Worm (Caenorhabditis elegans) whole organism, young adult: ENCODE results near the gene EEED8.2.

Source experiments
- B0019.2 ChIP-seq: fragments of 200-800 bp; sonication (Bioruptor generic); conservative IDR thresholded peaks from 2 replicates; pipeline ENCODE4 v1.3.6; 2022; ENCODE audit warnings: missing genetic modification reagents, missing genetic modification characterization, missing compliant biosample characterization
- B0261.1 ChIP-seq: sonication (generic microtip); optimal IDR thresholded peaks from 2 replicates; lab custom pipeline; 2016; ENCODE audit warnings: mild to moderate bottlenecking, missing genetic modification characterization, moderate library complexity, missing compliant biosample characterization
- C06A6.2 ChIP-seq: fragments of 200-800 bp; sonication (Bioruptor generic); conservative IDR thresholded peaks from 2 replicates; pipeline ENCODE4 v1.3.6; 2022; ENCODE audit warnings: missing genetic modification characterization, missing compliant biosample characterization
- D2030.7 ChIP-seq: fragments of 200-800 bp; sonication (Bioruptor generic); IDR thresholded peaks from 2 replicates; pipeline ENCODE4 v1.3.6; 2022; ENCODE audit warnings: missing genetic modification reagents, missing genetic modification characterization, missing compliant biosample characterization
- F23B12.7 ChIP-seq: sonication (generic microtip); optimal IDR thresholded peaks from 2 replicates; lab custom pipeline; 2017; ENCODE audit warnings: missing genetic modification characterization, mild to moderate bottlenecking, missing compliant biosample characterization, antibody characterized with exemption, moderate library complexity; ENCODE audit not compliant: insufficient read depth
- F33H1.4 ChIP-seq: fragments of 200-800 bp; sonication (Bioruptor generic); IDR thresholded peaks from 2 replicates; pipeline ENCODE4 v1.3.6; 2022; ENCODE audit warnings: missing genetic modification reagents, missing genetic modification characterization, missing compliant biosample characterization
- F37B4.10 ChIP-seq: fragments of 200-800 bp; sonication (Bioruptor generic); IDR thresholded peaks from 2 replicates; pipeline ENCODE4 v1.3.6; 2022; ENCODE audit warnings: missing genetic modification characterization, missing compliant biosample characterization
- F57C9.4 ChIP-seq: sonication (generic microtip); optimal IDR thresholded peaks from 2 replicates; lab custom pipeline; 2017; ENCODE audit warnings: mild to moderate bottlenecking, missing genetic modification characterization, missing compliant biosample characterization
- K12H6.12 ChIP-seq: fragments of 200-800 bp; sonication (Bioruptor generic); optimal IDR thresholded peaks from 2 replicates; lab custom pipeline; 2018; ENCODE audit warnings: mild to moderate bottlenecking, missing genetic modification characterization, missing compliant biosample characterization
- T07F8.4 ChIP-seq: sonication (generic microtip); optimal IDR thresholded peaks from 2 replicates; lab custom pipeline; 2016; ENCODE audit warnings: mild to moderate bottlenecking, missing genetic modification characterization, moderate library complexity, missing compliant biosample characterization
- T26A5.8 ChIP-seq: sonication (generic microtip); optimal IDR thresholded peaks from 2 replicates; lab custom pipeline; 2016; ENCODE audit warnings: missing genetic modification characterization, missing compliant biosample characterization
- ZK185.1 ChIP-seq: sonication (generic microtip); optimal IDR thresholded peaks from 2 replicates; lab custom pipeline; 2016; ENCODE audit warnings: mild to moderate bottlenecking, missing genetic modification characterization, missing compliant biosample characterization; ENCODE audit not compliant: poor library complexity, severe bottlenecking
- athp-1 ChIP-seq: sonication (generic microtip); optimal IDR thresholded peaks from 2 replicates; lab custom pipeline; 2017; ENCODE audit warnings: mild to moderate bottlenecking, missing genetic modification characterization, missing compliant biosample characterization
- attf-3 ChIP-seq: fragments of 200-800 bp; sonication (Bioruptor generic); conservative IDR thresholded peaks from 2 replicates; pipeline ENCODE4 v1.3.6; 2022; ENCODE audit warnings: missing genetic modification reagents, missing genetic modification characterization, missing compliant biosample characterization
- bed-1 ChIP-seq: fragments of 200-800 bp; sonication (Bioruptor generic); IDR thresholded peaks from 2 replicates; pipeline ENCODE4 v1.3.6; 2022; ENCODE audit warnings: missing genetic modification reagents, missing genetic modification characterization, missing compliant biosample characterization
- cebp-1 ChIP-seq, 2 experiments: fragments of 200-800 bp in 1 of 2; sonication (Bioruptor generic) in 1 of 2; sonication (generic microtip) in 1 of 2; IDR thresholded peaks in 1 of 2; optimal IDR thresholded peaks in 1 of 2; 2 replicates each; pipeline versions ENCODE4 v1.3.6 to Lab custom; 2017 to 2022; ENCODE audit warnings: missing compliant biosample characterization in 2 of 2, missing genetic modification characterization in 2 of 2, mild to moderate bottlenecking in 1 of 2, missing genetic modification reagents in 1 of 2, moderate library complexity in 1 of 2
- cebp-2 ChIP-seq: fragments of 200-800 bp; sonication (Bioruptor generic); IDR thresholded peaks from 2 replicates; pipeline ENCODE4 v1.3.6; 2022; ENCODE audit warnings: missing genetic modification characterization, missing compliant biosample characterization
- ceh-100 ChIP-seq: fragments of 200-800 bp; sonication (Bioruptor generic); IDR thresholded peaks from 2 replicates; pipeline ENCODE4 v1.3.6; 2022; ENCODE audit warnings: missing genetic modification reagents, missing genetic modification characterization, missing compliant biosample characterization
- chd-7 ChIP-seq: sonication (generic microtip); optimal IDR thresholded peaks from 2 replicates; lab custom pipeline; 2016; ENCODE audit warnings: mild to moderate bottlenecking, missing genetic modification characterization, moderate library complexity, missing compliant biosample characterization
- dox-1 ChIP-seq: fragments of 200-800 bp; sonication (Bioruptor generic); IDR thresholded peaks from 2 replicates; pipeline ENCODE4 v1.3.6; 2022; ENCODE audit warnings: missing genetic modification reagents, missing genetic modification characterization, missing compliant biosample characterization
- egl-18 ChIP-seq: fragments of 200-800 bp; sonication (Bioruptor generic); IDR thresholded peaks from 2 replicates; pipeline ENCODE4 v1.3.6; 2022; ENCODE audit warnings: missing genetic modification reagents, missing genetic modification characterization, missing compliant biosample characterization
- egl-44 ChIP-seq: fragments of 200-800 bp; sonication (Bioruptor generic); IDR thresholded peaks from 2 replicates; pipeline ENCODE4 v1.3.6; 2022; ENCODE audit warnings: missing genetic modification reagents, missing genetic modification characterization, missing compliant biosample characterization
- ekl-4 ChIP-seq: fragments of 200-800 bp; sonication (Bioruptor generic); IDR thresholded peaks from 2 replicates; pipeline ENCODE4 v1.3.6; 2022; ENCODE audit warnings: missing genetic modification reagents, missing genetic modification characterization, missing compliant biosample characterization
- ets-4 ChIP-seq: fragments of 200-800 bp; sonication (Bioruptor generic); optimal IDR thresholded peaks from 2 replicates; lab custom pipeline; 2018; ENCODE audit warnings: mild to moderate bottlenecking, missing genetic modification characterization, missing compliant biosample characterization
- him-1 ChIP-seq: sonication (generic microtip); optimal IDR thresholded peaks from 2 replicates; lab custom pipeline; 2016; ENCODE audit warnings: missing genotype, missing genetic modification reagents, missing genetic modification characterization, missing compliant biosample characterization
- hmg-20 ChIP-seq: fragments of 200-800 bp; sonication (Bioruptor generic); IDR thresholded peaks from 2 replicates; pipeline ENCODE4 v1.3.6; 2022; ENCODE audit warnings: missing genetic modification reagents, missing genetic modification characterization, missing compliant biosample characterization
- hsf-1 ChIP-seq: fragments of 200-800 bp; sonication (Bioruptor generic); IDR thresholded peaks from 2 replicates; pipeline ENCODE4 v1.3.6; 2022; ENCODE audit warnings: missing genetic modification reagents, missing genetic modification characterization, missing compliant biosample characterization
- let-526 ChIP-seq: fragments of 200-800 bp; sonication (Bioruptor generic); IDR thresholded peaks from 2 replicates; pipeline ENCODE4 v1.3.6; 2022; ENCODE audit warnings: missing genetic modification reagents, missing genetic modification characterization, missing compliant biosample characterization
- lin-35 ChIP-seq, 3 experiments: fragments of 150-350 bp in 2 of 3; sonication (generic microtip) in 1 of 3; optimal IDR thresholded peaks; 2 replicates each; lab custom pipeline; 2014 to 2018; ENCODE audit warnings: missing biosample characterization in 3 of 3, missing genetic modification characterization in 3 of 3, missing genetic modification reagents in 3 of 3
- lin-54 ChIP-seq: fragments of 200-800 bp; sonication (Bioruptor generic); optimal IDR thresholded peaks from 2 replicates; lab custom pipeline; 2018; ENCODE audit warnings: mild to moderate bottlenecking, missing genetic modification characterization, missing compliant biosample characterization
- lsl-1 ChIP-seq: fragments of 200-800 bp; sonication (Bioruptor generic); optimal IDR thresholded peaks from 2 replicates; lab custom pipeline; 2018; ENCODE audit warnings: mild to moderate bottlenecking, missing genetic modification characterization, moderate library complexity, missing compliant biosample characterization
- madf-10 ChIP-seq: sonication (generic microtip); optimal IDR thresholded peaks from 2 replicates; lab custom pipeline; 2016; ENCODE audit warnings: mild to moderate bottlenecking, missing genetic modification characterization, missing compliant biosample characterization
- madf-6 ChIP-seq: fragments of 200-800 bp; sonication (Bioruptor generic); IDR thresholded peaks from 2 replicates; pipeline ENCODE4 v1.3.6; 2022; ENCODE audit warnings: missing genetic modification reagents, missing genetic modification characterization, missing compliant biosample characterization
- mxl-1 ChIP-seq: sonication (generic microtip); optimal IDR thresholded peaks from 2 replicates; lab custom pipeline; 2016; ENCODE audit warnings: missing genetic modification characterization, missing compliant biosample characterization
- nhr-120 ChIP-seq: fragments of 200-800 bp; sonication (Bioruptor generic); IDR thresholded peaks from 2 replicates; pipeline ENCODE4 v1.3.6; 2022; ENCODE audit warnings: missing genetic modification characterization, missing compliant biosample characterization
- nhr-80 ChIP-seq: sonication (generic microtip); optimal IDR thresholded peaks from 2 replicates; lab custom pipeline; 2016; ENCODE audit warnings: missing genetic modification characterization, missing compliant biosample characterization
- nhr-90 ChIP-seq: sonication (generic microtip); optimal IDR thresholded peaks from 2 replicates; lab custom pipeline; 2016; ENCODE audit warnings: missing genotype, mild to moderate bottlenecking, missing genetic modification characterization, missing compliant biosample characterization
- sdz-38 ChIP-seq: sonication (generic microtip); optimal IDR thresholded peaks from 2 replicates; lab custom pipeline; 2016; ENCODE audit warnings: missing genotype, missing genetic modification characterization, missing compliant biosample characterization
- snpc-1.1 ChIP-seq: sonication (generic microtip); optimal IDR thresholded peaks from 2 replicates; lab custom pipeline; 2017; ENCODE audit warnings: missing genetic modification characterization, mild to moderate bottlenecking, missing compliant biosample characterization, antibody characterized with exemption, moderate library complexity, missing genotype, missing genetic modification reagents; ENCODE audit not compliant: insufficient read depth
- snpc-1.3 ChIP-seq: sonication (generic microtip); optimal IDR thresholded peaks from 2 replicates; lab custom pipeline; 2017; ENCODE audit warnings: missing genetic modification characterization, mild to moderate bottlenecking, missing compliant biosample characterization, antibody characterized with exemption, moderate library complexity, missing genotype, missing genetic modification reagents; ENCODE audit not compliant: insufficient read depth
- snpc-3.4 ChIP-seq: sonication (generic microtip); optimal IDR thresholded peaks from 2 replicates; lab custom pipeline; 2017; ENCODE audit warnings: missing genetic modification characterization, mild to moderate bottlenecking, missing compliant biosample characterization, antibody characterized with exemption, moderate library complexity, missing genotype, missing genetic modification reagents
- tbx-9 ChIP-seq: sonication (generic microtip); optimal IDR thresholded peaks from 2 replicates; lab custom pipeline; 2016; ENCODE audit warnings: borderline replicate concordance, missing genetic modification characterization, inconsistent platforms, missing compliant biosample characterization
- tlf-1 ChIP-seq: fragments of 200-800 bp; sonication (Bioruptor generic); optimal IDR thresholded peaks from 2 replicates; lab custom pipeline; 2018; ENCODE audit warnings: mild to moderate bottlenecking, missing genetic modification characterization, missing compliant biosample characterization
- ztf-18 ChIP-seq: sonication (generic microtip); optimal IDR thresholded peaks from 2 replicates; lab custom pipeline; 2016; ENCODE audit warnings: missing genotype, mild to moderate bottlenecking, missing genetic modification characterization, missing compliant biosample characterization
- ztf-22 ChIP-seq: fragments of 200-800 bp; sonication (Bioruptor generic); optimal IDR thresholded peaks from 2 replicates; lab custom pipeline; 2018; ENCODE audit warnings: mild to moderate bottlenecking, missing genetic modification characterization, moderate library complexity, missing compliant biosample characterization
- ztf-28 ChIP-seq: fragments of 200-800 bp; sonication (Bioruptor generic); IDR thresholded peaks from 2 replicates; pipeline ENCODE4 v1.3.6; 2022; ENCODE audit warnings: missing genetic modification reagents, missing genetic modification characterization, missing compliant biosample characterization
- ztf-3 ChIP-seq: fragments of 200-800 bp; sonication (Bioruptor generic); optimal IDR thresholded peaks from 2 replicates; lab custom pipeline; 2018; ENCODE audit warnings: mild to moderate bottlenecking, missing genetic modification characterization, missing compliant biosample characterization

EEED8.2 gene

DNA sequence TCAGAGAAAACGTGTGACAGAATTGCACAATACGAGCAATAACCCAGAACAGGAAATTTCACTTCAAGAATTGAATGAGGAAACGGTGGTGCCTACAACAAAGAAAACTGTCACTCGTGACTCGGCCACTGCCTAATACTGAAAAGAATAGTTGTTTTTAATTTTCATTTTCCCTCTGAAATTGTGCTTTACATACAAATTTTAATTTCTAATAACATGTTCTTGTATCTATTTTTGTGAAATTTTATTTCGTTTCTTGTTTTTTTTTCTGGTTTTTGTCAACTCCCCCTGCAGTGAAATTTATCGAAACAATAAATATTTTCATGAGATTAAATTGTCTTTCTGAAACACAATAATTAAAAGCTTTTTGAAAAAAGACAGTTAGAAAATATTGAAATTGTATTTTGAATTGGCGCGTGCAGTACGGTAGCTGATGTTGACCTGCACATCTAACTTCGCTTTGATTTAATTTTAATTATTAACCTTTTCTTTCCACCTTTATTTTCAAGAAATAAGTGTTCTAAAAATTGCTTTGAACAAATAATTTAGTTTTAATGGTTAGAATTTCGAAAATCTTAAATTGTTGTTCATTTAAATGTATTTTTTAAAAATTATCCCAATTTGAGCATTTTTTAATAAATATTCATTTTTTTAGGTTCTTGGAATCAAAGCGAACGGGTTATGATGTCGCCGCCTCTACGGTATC lies 39.3 kb downstream of the EEED8.2 start, which contains the start of gene daz-1:
Gene daz-1 (plus strand): TSS at position 656 of the 706 bp plus-strand sequence.
- TF ChIP-seq mxl-1 (tag; lab: Kevin White, UChicago) (no peak), hsf-1 (GFP tag; lab: Robert Waterston, UW) (no peak), egl-44 (GFP tag; lab: Robert Waterston, UW) (no peak), madf-10 (no peak), nhr-120 (GFP tag; lab: Robert Waterston, UW) (no peak), attf-3 (GFP tag; lab: Robert Waterston, UW) (no peak), sdz-38 (tag; lab: Kevin White, UChicago) (no peak), lin-54 (GFP tag; lab: Kevin White, UChicago) (peak; percentile 93), dox-1 (GFP tag; lab: Robert Waterston, UW) (no peak), C06A6.2 (GFP tag; lab: Robert Waterston, UW) (no peak), madf-6 (GFP tag; lab: Robert Waterston, UW) (peak; percentile 87), D2030.7 (GFP tag; lab: Robert Waterston, UW) (peak; percentile 44), T26A5.8 (tag; lab: Kevin White, UChicago) (no peak), nhr-80 (no peak), cebp-2 (no peak), F57C9.4 (no peak), ekl-4 (GFP tag; lab: Robert Waterston, UW) (no peak), egl-18 (GFP tag; lab: Robert Waterston, UW) (no peak), chd-7 (tag; lab: Kevin White, UChicago) (no peak), snpc-3.4 (peak; percentile 41), F23B12.7 (tag; lab: Kevin White, UChicago) (peak; percentile 3), B0261.1 (tag; lab: Kevin White, UChicago) (no peak), cebp-1 (GFP tag; IDR thresholded peaks at IDR 0.05; lab: Robert Waterston, UW) (no peak), cebp-1 (tag; optimal IDR thresholded peaks at IDR 0.05; lab: Kevin White, UChicago) (no peak), snpc-1.1 (no peak), ZK185.1 (tag; lab: Kevin White, UChicago) (no peak), T07F8.4 (tag; lab: Kevin White, UChicago) (no peak), tbx-9 (tag; lab: Kevin White, UChicago) (no peak), let-526 (no peak), nhr-90 (no peak), K12H6.12 (tag; lab: Kevin White, UChicago) (no peak), F37B4.10 (GFP tag; lab: Robert Waterston, UW) (no peak), ztf-3 (no peak), ets-4 (GFP tag; lab: Kevin White, UChicago) (no peak), snpc-1.3 (peak; percentile 76), him-1 (tag; lab: Kevin White, UChicago) (peak; percentile 53), F33H1.4 (peak; percentile 70), ceh-100 (no peak), tlf-1 (GFP tag; lab: Kevin White, UChicago) (peak; percentile 13), lsl-1 (GFP tag; lab: Kevin White, UChicago) (peak; percentile 93), athp-1 (tag; lab: Kevin White, UChicago) (no peak), bed-1 (GFP tag; lab: Robert Waterston, UW) (no peak), ztf-28 (GFP tag; lab: Robert Waterston, UW) (no peak), lin-35 (GFP tag; optimal IDR thresholded peaks at IDR 0.05; lab: Kevin White, UChicago) (peak in 2 of 3 experiments; percentile 34 to 52), hmg-20 (GFP tag; lab: Robert Waterston, UW) (no peak), ztf-22 (GFP tag; lab: Kevin White, UChicago) (no peak), B0019.2 (GFP tag; lab: Robert Waterston, UW) (no peak), ztf-18 (no peak)
